Worm (Caenorhabditis elegans) whole organism, mixed stage, embryonic: ENCODE measurements around the gene R13H4.2.

Experiments
- bed-3 ChIP-seq: fragments of 200-800 bp; sonication (Bioruptor generic); optimal IDR thresholded peaks from 3 replicates; lab custom pipeline; 2018; ENCODE audit warnings: mild to moderate bottlenecking, missing genetic modification characterization, moderate library complexity, missing compliant biosample characterization
- ceh-39 ChIP-seq: fragments of 150-350 bp; optimal IDR thresholded peaks from 2 replicates; lab custom pipeline; 2014; ENCODE audit warnings: missing biosample characterization, missing genetic modification characterization
- ceh-43 ChIP-seq: fragments of 200-800 bp; sonication (Bioruptor generic); optimal IDR thresholded peaks from 2 replicates; lab custom pipeline; 2018; ENCODE audit warnings: mild to moderate bottlenecking, missing genetic modification characterization, moderate library complexity, missing compliant biosample characterization
- ceh-83 ChIP-seq: fragments of 200-800 bp; sonication (Bioruptor generic); optimal IDR thresholded peaks from 2 replicates; lab custom pipeline; 2018; ENCODE audit warnings: mild to moderate bottlenecking, missing genetic modification characterization, missing compliant biosample characterization
- elt-1 ChIP-seq: sonication (generic microtip); optimal IDR thresholded peaks from 2 replicates; lab custom pipeline; 2017; ENCODE audit warnings: missing genetic modification characterization, mild to moderate bottlenecking, missing compliant biosample characterization, antibody characterized with exemption, moderate library complexity, borderline replicate concordance; ENCODE audit not compliant: insufficient read depth
- elt-3 ChIP-seq: fragments of 150-350 bp; optimal IDR thresholded peaks from 2 replicates; lab custom pipeline; 2014; ENCODE audit warnings: missing biosample characterization, missing genetic modification characterization
- flh-1 ChIP-seq: fragments of 200-800 bp; sonication (Bioruptor generic); optimal IDR thresholded peaks from 2 replicates; lab custom pipeline; 2018; ENCODE audit warnings: mild to moderate bottlenecking, missing genetic modification characterization, moderate library complexity, missing compliant biosample characterization
- ham-2 ChIP-seq: fragments of 200-800 bp; sonication (Bioruptor generic); optimal IDR thresholded peaks from 2 replicates; lab custom pipeline; 2018; ENCODE audit warnings: mild to moderate bottlenecking, missing genetic modification characterization, missing compliant biosample characterization
- lin-13 ChIP-seq: fragments of 150-350 bp; optimal IDR thresholded peaks from 2 replicates; lab custom pipeline; 2014; ENCODE audit warnings: missing biosample characterization, missing genetic modification characterization
- lin-32 ChIP-seq: fragments of 200-800 bp; sonication (Bioruptor generic); optimal IDR thresholded peaks from 2 replicates; lab custom pipeline; 2018; ENCODE audit warnings: mild to moderate bottlenecking, missing genetic modification characterization, missing compliant biosample characterization
- mep-1 ChIP-seq: fragments of 150-350 bp; optimal IDR thresholded peaks from 2 replicates; lab custom pipeline; 2017; ENCODE audit warnings: missing biosample characterization, missing genetic modification reagents, missing genetic modification characterization, inconsistent platforms
- mls-2 ChIP-seq: sonication (generic microtip); optimal IDR thresholded peaks from 2 replicates; lab custom pipeline; 2016; ENCODE audit warnings: mild to moderate bottlenecking, missing genetic modification characterization, moderate library complexity, missing compliant biosample characterization
- nhr-12 ChIP-seq: fragments of 150-350 bp; optimal IDR thresholded peaks from 2 replicates; lab custom pipeline; 2014; ENCODE audit warnings: missing biosample characterization, missing genetic modification characterization
- nhr-2 ChIP-seq: fragments of 150-350 bp; optimal IDR thresholded peaks from 2 replicates; lab custom pipeline; 2014; ENCODE audit warnings: missing biosample characterization, missing genetic modification characterization
- nhr-28 ChIP-seq: fragments of 150-350 bp; optimal IDR thresholded peaks from 2 replicates; lab custom pipeline; 2014; ENCODE audit warnings: missing biosample characterization, missing genetic modification characterization
- nhr-76 ChIP-seq: sonication (generic microtip); optimal IDR thresholded peaks from 2 replicates; lab custom pipeline; 2017; ENCODE audit warnings: missing biosample characterization, missing genetic modification characterization
- pha-4 ChIP-seq: fragments of 150-350 bp; optimal IDR thresholded peaks from 2 replicates; lab custom pipeline; 2018; ENCODE audit warnings: missing biosample characterization, missing genetic modification reagents, missing genetic modification characterization
- sem-2 ChIP-seq: fragments of 200-800 bp; sonication (Bioruptor generic); optimal IDR thresholded peaks from 2 replicates; lab custom pipeline; 2018; ENCODE audit warnings: mild to moderate bottlenecking, missing genetic modification characterization, missing compliant biosample characterization
- snpc-4 ChIP-seq: fragments of 150-350 bp; optimal IDR thresholded peaks from 2 replicates; lab custom pipeline; 2014; ENCODE audit warnings: missing biosample characterization, missing genetic modification characterization
- sptf-1 ChIP-seq: sonication (generic microtip); optimal IDR thresholded peaks from 2 replicates; lab custom pipeline; 2017; ENCODE audit warnings: mild to moderate bottlenecking, missing genetic modification characterization, moderate library complexity, missing compliant biosample characterization
- tbx-8 ChIP-seq: fragments of 200-800 bp; sonication (Bioruptor generic); optimal IDR thresholded peaks from 2 replicates; lab custom pipeline; 2018; ENCODE audit warnings: mild to moderate bottlenecking, missing genetic modification characterization, moderate library complexity, missing compliant biosample characterization
- unc-120 ChIP-seq: sonication (generic microtip); optimal IDR thresholded peaks from 2 replicates; lab custom pipeline; 2017; ENCODE audit warnings: missing genetic modification characterization, missing compliant biosample characterization; ENCODE audit not compliant: poor library complexity, severe bottlenecking
- unc-62 ChIP-seq: fragments of 150-350 bp; optimal IDR thresholded peaks from 2 replicates; lab custom pipeline; 2014; ENCODE audit warnings: missing biosample characterization, missing genetic modification reagents, missing genetic modification characterization
- zip-8 ChIP-seq: fragments of 150-350 bp; optimal IDR thresholded peaks from 2 replicates; lab custom pipeline; 2014; ENCODE audit warnings: missing biosample characterization, missing genetic modification characterization
- ztf-11 ChIP-seq: fragments of 150-350 bp; optimal IDR thresholded peaks from 2 replicates; lab custom pipeline; 2014; ENCODE audit warnings: missing biosample characterization, missing genetic modification characterization

Gene R13H4.2

DNA sequence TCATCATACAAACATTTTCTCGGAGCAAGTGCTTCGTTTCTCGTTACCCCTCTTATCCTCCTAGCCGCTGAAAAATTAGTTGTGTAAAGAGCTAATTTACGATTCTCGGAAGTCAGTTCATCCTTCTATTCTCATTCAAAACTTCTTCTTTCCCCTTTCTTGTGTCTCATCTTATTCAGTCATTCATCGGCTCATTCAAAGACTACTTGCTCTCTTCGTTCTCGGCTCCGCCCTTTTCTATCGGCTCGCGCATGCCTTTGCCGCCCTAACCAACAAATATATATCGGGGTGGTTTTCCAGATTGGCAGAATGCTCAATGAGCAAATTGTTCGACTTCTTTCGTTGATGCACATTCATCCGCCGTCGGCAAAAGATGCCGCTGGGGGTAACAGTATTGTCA, 24.2 kb downstream of the R13H4.2 start, which contains the start of gene R13H4.5:
TSS of gene R13H4.5 (plus strand) at position 301 of the 400 bp plus-strand sequence.
- TF ChIP-seq elt-1 (tag; lab: Kevin White, UChicago) (no peak), nhr-12 (tag; lab: Kevin White, UChicago) (no peak), nhr-2 (tag; lab: Kevin White, UChicago) (no peak), lin-13 (tag; lab: Kevin White, UChicago) (no peak), snpc-4 (tag; lab: Kevin White, UChicago) (no peak)

- TF ChIP-seq unc-120 (tag; lab: Kevin White, UChicago) (no peak), nhr-28 (tag; lab: Kevin White, UChicago) (no peak), pha-4 (no peak), mls-2 (no peak), ham-2 (GFP tag; lab: Kevin White, UChicago) (no peak), ceh-83 (no peak)
Observed at ce11 chrV:11861880-11862544, 25.8 kb downstream of the R13H4.2 start.

DNA sequence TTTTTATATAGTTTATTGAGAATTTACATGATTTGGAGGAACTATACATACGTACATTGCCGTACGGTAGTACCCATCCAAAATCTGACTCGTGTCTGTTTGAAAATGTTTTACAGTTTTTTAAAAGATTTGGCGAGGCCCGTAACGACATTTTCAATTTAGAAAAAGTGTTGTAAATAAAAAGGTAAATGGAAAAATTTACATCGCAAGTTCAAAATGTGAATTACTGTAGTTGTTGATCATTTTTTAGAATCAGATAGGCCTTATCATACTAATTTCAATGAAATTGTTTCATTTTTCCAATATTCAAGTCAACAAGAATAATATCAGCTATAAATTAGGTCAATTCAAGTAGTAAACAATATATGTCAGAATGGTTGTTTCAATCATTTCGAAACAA, 26.6 kb downstream of the R13H4.2 start, which contains the start of gene R13H4.6:
TSS of gene R13H4.6 (plus strand) at position 301 of the 400 bp plus-strand sequence.
- no peak for TF ChIP-seq ceh-39 (tag; lab: Kevin White, UChicago)
- no peak for TF ChIP-seq lin-13 (tag; lab: Kevin White, UChicago)
- TF ChIP-seq sptf-1 (tag; lab: Kevin White, UChicago): no peak
- TF ChIP-seq, all 35 proteins: peak for 0

- TF ChIP-seq ztf-11 (tag; lab: Kevin White, UChicago): no peak
- no peak for TF ChIP-seq bed-3 (GFP tag; lab: Kevin White, UChicago)
- no peak for TF ChIP-seq flh-1 (GFP tag; lab: Kevin White, UChicago)
- no peak for TF ChIP-seq ham-2 (GFP tag; lab: Kevin White, UChicago)
- no peak for TF ChIP-seq elt-3 (tag; lab: Kevin White, UChicago)
Observed at ce11 chrV:11868142-11868541, 32.0 kb downstream of the R13H4.2 start, which contains the start of gene R13H4.7. Gene R13H4.7, minus strand, starts transcription at chrV:11868242.

DNA sequence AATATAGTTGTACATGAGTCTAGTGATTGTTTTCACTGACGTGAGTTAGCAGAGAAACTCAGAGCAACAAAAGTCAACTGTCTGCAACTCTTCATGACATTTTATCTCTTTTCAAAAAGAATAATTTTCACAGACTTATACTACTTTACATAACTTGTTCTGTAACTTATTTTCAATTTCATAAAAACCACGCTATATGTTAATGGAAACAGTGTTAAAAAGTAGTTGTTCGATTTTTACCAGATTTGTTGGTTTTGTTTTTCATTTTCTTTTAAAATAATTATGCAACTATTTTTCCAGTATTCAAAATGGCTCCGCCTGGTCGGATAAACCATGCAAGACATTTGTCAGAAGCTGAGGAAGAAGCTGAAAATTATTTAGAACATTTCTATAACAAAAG, 38.9 kb downstream of the R13H4.2 start, which contains the start of gene sulp-4:
TSS of gene sulp-4 (plus strand) at position 301 of the 400 bp plus-strand sequence.
- no peak for TF ChIP-seq sem-2 (GFP tag; lab: Kevin White, UChicago)
- no peak for TF ChIP-seq unc-62 (GFP tag; lab: Kevin White, UChicago)
- TF ChIP-seq mep-1 (tag; lab: Kevin White, UChicago): no peak
- TF ChIP-seq sptf-1 (tag; lab: Kevin White, UChicago): no peak
- no peak for TF ChIP-seq tbx-8 (GFP tag; lab: Kevin White, UChicago)
- no peak for TF ChIP-seq elt-3 (tag; lab: Kevin White, UChicago)
- no peak for TF ChIP-seq snpc-4 (tag; lab: Kevin White, UChicago)
- TF ChIP-seq zip-8: no peak
- TF ChIP-seq pha-4: no peak
- no peak for TF ChIP-seq elt-1 (tag; lab: Kevin White, UChicago)
- TF ChIP-seq ceh-83: no peak
- TF ChIP-seq nhr-76: no peak
- TF ChIP-seq lin-13 (tag; lab: Kevin White, UChicago): no peak

ce11 chrV:11876657-11877056, 40.5 kb downstream of the R13H4.2 start:
- TF ChIP-seq bed-3 (GFP tag; lab: Kevin White, UChicago): no peak
- no peak for TF ChIP-seq zip-8
- TF ChIP-seq mep-1 (tag; lab: Kevin White, UChicago): no peak
- no peak for TF ChIP-seq elt-3 (tag; lab: Kevin White, UChicago)
- no peak for TF ChIP-seq elt-1 (tag; lab: Kevin White, UChicago)
- no peak for TF ChIP-seq sem-2 (GFP tag; lab: Kevin White, UChicago)
- no peak for TF ChIP-seq lin-32 (GFP tag; lab: Kevin White, UChicago)
- no peak for TF ChIP-seq ceh-43 (GFP tag; lab: Kevin White, UChicago)

ce11 chrV:11879732-11880131, 43.5 kb downstream of the R13H4.2 start, which contains the start of gene sulp-5:
Gene sulp-5, plus strand, starts transcription at chrV:11880032.
- TF ChIP-seq nhr-76 (no peak), snpc-4 (tag; lab: Kevin White, UChicago) (no peak), elt-3 (tag; lab: Kevin White, UChicago) (no peak), mls-2 (no peak), ceh-39 (tag; lab: Kevin White, UChicago) (no peak), zip-8 (no peak), pha-4 (no peak), nhr-12 (tag; lab: Kevin White, UChicago) (no peak), bed-3 (GFP tag; lab: Kevin White, UChicago) (no peak), tbx-8 (GFP tag; lab: Kevin White, UChicago) (no peak)
